Fruit fly (Drosophila melanogaster) whole organism, wandering third instar larva: Measurements from ENCODE around the gene CG34117.
A peak's percentile ranks its signal among the peaks of the same experiment; 100 is the strongest.

Source experiments
- Abd-B ChIP-seq: fragments of >200 bp; optimal IDR thresholded peaks from 2 replicates; lab custom pipeline; 2017; ENCODE audit warnings: missing biosample characterization, missing genetic modification characterization
- CG32264 ChIP-seq: fragments of 200-800 bp; sonication (Bioruptor generic); optimal IDR thresholded peaks from 2 replicates; lab custom pipeline; 2016; ENCODE audit warnings: missing biosample characterization, missing genetic modification characterization
- CG9705 ChIP-seq: fragments of 200-800 bp; sonication (Bioruptor generic); optimal IDR thresholded peaks from 2 replicates; lab custom pipeline; 2018; ENCODE audit warnings: missing biosample characterization, mild to moderate bottlenecking, missing genetic modification characterization
- CrebA ChIP-seq: fragments of 200-800 bp; sonication (Bioruptor generic); optimal IDR thresholded peaks from 2 replicates; lab custom pipeline; 2016; ENCODE audit warnings: missing biosample characterization, mild to moderate bottlenecking, missing genetic modification characterization, borderline replicate concordance
- Dfd ChIP-seq: fragments of >200 bp; optimal IDR thresholded peaks from 2 replicates; lab custom pipeline; 2017; ENCODE audit warnings: missing biosample characterization, missing genetic modification characterization
- Dif ChIP-seq: fragments of 200-275, 200-300 bp; sonication (Bioruptor generic); optimal IDR thresholded peaks from 2 replicates; lab custom pipeline; 2018; ENCODE audit warnings: missing biosample characterization, missing genetic modification characterization; ENCODE audit not compliant: partially characterized antibody
- GATAd ChIP-seq: sonication (Bioruptor generic); optimal IDR thresholded peaks from 2 replicates; lab custom pipeline; 2016; ENCODE audit warnings: missing biosample characterization, missing genetic modification characterization
- HLH106 ChIP-seq: fragments of 200-800 bp; optimal IDR thresholded peaks from 3 replicates; lab custom pipeline; 2019; ENCODE audit warnings: missing biosample characterization, mild to moderate bottlenecking, missing genetic modification characterization, moderate library complexity
- Hnf4 ChIP-seq: fragments of 200-800 bp; sonication (Bioruptor generic); optimal IDR thresholded peaks from 2 replicates; lab custom pipeline; 2016; ENCODE audit warnings: missing biosample characterization, mild to moderate bottlenecking, missing genetic modification characterization
- Hr78 ChIP-seq: fragments of >200 bp; optimal IDR thresholded peaks from 2 replicates; lab custom pipeline; 2017; ENCODE audit warnings: missing biosample characterization, missing genetic modification characterization
- Hr83 ChIP-seq: fragments of 200-300 bp; sonication (Bioruptor generic); optimal IDR thresholded peaks from 2 replicates; lab custom pipeline; 2016; ENCODE audit warnings: missing biosample characterization, mild to moderate bottlenecking, missing genetic modification characterization, moderate library complexity; ENCODE audit not compliant: poor library complexity, severe bottlenecking
- Jra ChIP-seq: sonication (Bioruptor generic); optimal IDR thresholded peaks from 2 replicates; lab custom pipeline; 2016; ENCODE audit warnings: missing biosample characterization, missing genetic modification characterization
- Mio ChIP-seq: sonication (Bioruptor generic); optimal IDR thresholded peaks from 2 replicates; lab custom pipeline; 2016; ENCODE audit warnings: missing biosample characterization, missing genetic modification characterization
- Myc ChIP-seq: fragments of >200 bp; optimal IDR thresholded peaks from 2 replicates; lab custom pipeline; 2017
- N ChIP-seq: fragments of >200 bp; optimal IDR thresholded peaks from 2 replicates; lab custom pipeline; 2018; ENCODE audit warnings: missing biosample characterization, missing external identifiers, missing genetic modification characterization
- OdsH ChIP-seq: fragments of 200-800 bp; sonication (Bioruptor generic); optimal IDR thresholded peaks from 2 replicates; lab custom pipeline; 2016; ENCODE audit warnings: missing biosample characterization, mild to moderate bottlenecking, missing genetic modification characterization
- Rel ChIP-seq, 2 experiments: fragments of 200-800 bp; sonication (Bioruptor generic) in 1 of 2; optimal IDR thresholded peaks; 2 replicates in 1 of 2; 3 replicates in 1 of 2; lab custom pipeline; 2016 to 2019; ENCODE audit warnings: mild to moderate bottlenecking in 2 of 2, missing biosample characterization in 2 of 2, missing genetic modification characterization in 2 of 2, moderate library complexity in 1 of 2
- Sp1 ChIP-seq: fragments of 200-800 bp; sonication (Bioruptor generic); optimal IDR thresholded peaks from 3 replicates; lab custom pipeline; 2019; ENCODE audit warnings: missing biosample characterization, mild to moderate bottlenecking, missing genetic modification characterization, moderate library complexity
- Vsx2 ChIP-seq: fragments of 200-300, 225-300 bp; sonication (Bioruptor generic); optimal IDR thresholded peaks from 2 replicates; lab custom pipeline; 2018; ENCODE audit warnings: missing biosample characterization, missing genetic modification characterization; ENCODE audit not compliant: partially characterized antibody
- br ChIP-seq: fragments of 200-800 bp; sonication (Bioruptor generic); optimal IDR thresholded peaks from 2 replicates; lab custom pipeline; 2016; ENCODE audit warnings: missing biosample characterization, missing genetic modification characterization
- brk ChIP-seq: fragments of 200-800 bp; sonication (Bioruptor generic); optimal IDR thresholded peaks from 2 replicates; lab custom pipeline; 2016; ENCODE audit warnings: missing biosample characterization, mild to moderate bottlenecking, missing genetic modification characterization
- dl ChIP-seq, 2 experiments: fragments of 175-275, 200-275 bp in 1 of 2; fragments of 200-275 bp in 1 of 2; sonication (Bioruptor generic); optimal IDR thresholded peaks; lab custom pipeline; 2018; ENCODE audit warnings: mild to moderate bottlenecking in 2 of 2, missing biosample characterization in 2 of 2, missing genetic modification characterization in 2 of 2, moderate library complexity in 2 of 2; ENCODE audit not compliant: partially characterized antibody in 2 of 2, insufficient read depth in 1 of 2
- dmrt93B ChIP-seq: fragments of 200-800 bp; sonication (Bioruptor generic); optimal IDR thresholded peaks from 2 replicates; lab custom pipeline; 2018; ENCODE audit warnings: missing biosample characterization, mild to moderate bottlenecking, missing genetic modification characterization
- dsf ChIP-seq: sonication (Bioruptor generic); optimal IDR thresholded peaks from 2 replicates; lab custom pipeline; 2016; ENCODE audit warnings: missing biosample characterization, missing genetic modification characterization, borderline replicate concordance
- ey ChIP-seq: fragments of 200-800 bp; sonication (Bioruptor generic); optimal IDR thresholded peaks from 2 replicates; lab custom pipeline; 2016; ENCODE audit warnings: missing biosample characterization, missing genetic modification characterization
- foxo ChIP-seq, 2 experiments: fragments of 200-800 bp; sonication (Bioruptor generic); optimal IDR thresholded peaks; 2 replicates in 1 of 2; 3 replicates in 1 of 2; lab custom pipeline; 2016 to 2017; ENCODE audit warnings: missing biosample characterization in 2 of 2, missing genetic modification characterization in 2 of 2
- fru ChIP-seq: fragments of 200-800 bp; sonication (Bioruptor generic); optimal IDR thresholded peaks from 3 replicates; lab custom pipeline; 2016; ENCODE audit warnings: missing biosample characterization, mild to moderate bottlenecking, missing genetic modification characterization
- h ChIP-seq: fragments of 200-800 bp; sonication (Bioruptor generic); optimal IDR thresholded peaks from 3 replicates; lab custom pipeline; 2016; ENCODE audit warnings: missing biosample characterization, mild to moderate bottlenecking, missing genetic modification characterization
- jim ChIP-seq: fragments of 175-275, 200-325 bp; sonication (Bioruptor generic); optimal IDR thresholded peaks from 2 replicates; lab custom pipeline; 2016; ENCODE audit warnings: missing biosample characterization, mild to moderate bottlenecking, missing genetic modification characterization
- lola ChIP-seq: fragments of >200 bp; optimal IDR thresholded peaks from 2 replicates; lab custom pipeline; 2017; ENCODE audit warnings: missing biosample characterization, missing genetic modification characterization
- pan ChIP-seq: fragments of >200 bp; optimal IDR thresholded peaks from 2 replicates; lab custom pipeline; 2017
- psq ChIP-seq: fragments of 200-800 bp; sonication (Bioruptor generic); optimal IDR thresholded peaks from 3 replicates; lab custom pipeline; 2017; ENCODE audit warnings: missing biosample characterization, mild to moderate bottlenecking, missing genetic modification characterization, moderate library complexity
- rgr ChIP-seq: fragments of 200-800 bp; sonication (Bioruptor generic); optimal IDR thresholded peaks from 3 replicates; lab custom pipeline; 2016; ENCODE audit warnings: missing biosample characterization, mild to moderate bottlenecking, missing genetic modification characterization
- sage ChIP-seq: fragments of 200-800 bp; sonication (Bioruptor generic); optimal IDR thresholded peaks from 2 replicates; lab custom pipeline; 2016; ENCODE audit warnings: missing biosample characterization, mild to moderate bottlenecking, missing genetic modification characterization
- sv ChIP-seq: fragments of 200-800 bp; sonication (Bioruptor generic); optimal IDR thresholded peaks from 3 replicates; lab custom pipeline; 2016; ENCODE audit warnings: missing biosample characterization, missing genetic modification characterization
- tai ChIP-seq: sonication (Bioruptor generic); optimal IDR thresholded peaks from 2 replicates; lab custom pipeline; 2016; ENCODE audit warnings: missing biosample characterization, missing genetic modification characterization
- usp ChIP-seq: fragments of >200 bp; optimal IDR thresholded peaks from 2 replicates; lab custom pipeline; 2017; ENCODE audit warnings: missing biosample characterization, missing genetic modification characterization
- woc ChIP-seq: sonication (Bioruptor generic); optimal IDR thresholded peaks from 2 replicates; lab custom pipeline; 2016; ENCODE audit warnings: missing biosample characterization, mild to moderate bottlenecking, missing genetic modification characterization

Gene CG34117

dm6 chr3R:9428189-9428699 lies 28.4 kb upstream of the CG34117 start:
- TF ChIP-seq dl (GFP tag; optimal IDR thresholded peaks at IDR 0.05; lab: Kevin White, UChicago; ENCODE audit: insufficient read depth in 1 of 2, partially characterized antibody in 2 of 2) = peak; percentile 98 to 99
- TF ChIP-seq br (GFP tag; lab: Kevin White, UChicago) = peak; percentile 24
- no peak for TF ChIP-seq woc
- no peak for TF ChIP-seq CG9705 (GFP tag; lab: Kevin White, UChicago)
- no peak for TF ChIP-seq sv (GFP tag; lab: Kevin White, UChicago)
- TF ChIP-seq CrebA = peak; percentile 80
- no peak for TF ChIP-seq pan (lab: Kevin White, UChicago)
- no peak for TF ChIP-seq Dfd (GFP tag; lab: Kevin White, UChicago)
- TF ChIP-seq Hr78 = no peak
- TF ChIP-seq ey = no peak
- peak; percentile 28 for TF ChIP-seq brk (GFP tag; lab: Kevin White, UChicago)
- TF ChIP-seq HLH106 (tag; lab: Kevin White, UChicago) = no peak
- TF ChIP-seq Vsx2 (GFP tag; lab: Kevin White, UChicago) = peak; percentile 96
- peak; percentile 67 for TF ChIP-seq h (GFP tag; lab: Kevin White, UChicago)
- TF ChIP-seq Jra (GFP tag; lab: Kevin White, UChicago) = no peak
- TF ChIP-seq dmrt93B (GFP tag; lab: Kevin White, UChicago) = no peak
- TF ChIP-seq GATAd = peak; percentile 2
- TF ChIP-seq usp (GFP tag; lab: Kevin White, UChicago) = no peak
- no peak for TF ChIP-seq jim (GFP tag; lab: Kevin White, UChicago)
- peak; percentile 42 for TF ChIP-seq Hnf4 (GFP tag; lab: Kevin White, UChicago)
- TF ChIP-seq Myc (lab: Kevin White, UChicago) = no peak
- TF ChIP-seq lola = no peak
- TF ChIP-seq Sp1 (GFP tag; lab: Kevin White, UChicago) = peak; percentile 21
- no peak for TF ChIP-seq sage (GFP tag; lab: Kevin White, UChicago)
- TF ChIP-seq Dif (GFP tag; lab: Kevin White, UChicago) = peak; percentile 99
- TF ChIP-seq N = no peak
- peak; percentile 44 for TF ChIP-seq rgr (GFP tag; lab: Kevin White, UChicago)
- TF ChIP-seq Hr83 (GFP tag; lab: Kevin White, UChicago) = peak; percentile 45
- TF ChIP-seq Abd-B = no peak
- no peak for TF ChIP-seq tai (GFP tag; lab: Kevin White, UChicago)
- no peak for TF ChIP-seq CG32264
- TF ChIP-seq psq (GFP tag; lab: Kevin White, UChicago) = peak; percentile 88
- TF ChIP-seq OdsH (GFP tag; lab: Kevin White, UChicago) = peak; percentile 37
- no peak for TF ChIP-seq dsf
- TF ChIP-seq Rel (GFP tag; optimal IDR thresholded peaks at IDR 0.05; lab: Kevin White, UChicago) = peak; percentile 40
- peak; percentile 18 for TF ChIP-seq Rel (tag; optimal IDR thresholded peaks at IDR 0.05; lab: Kevin White, UChicago)
- TF ChIP-seq foxo (GFP tag; optimal IDR thresholded peaks at IDR 0.05; lab: Kevin White, UChicago) = peak in 1 of 2 experiments; percentile 14
- peak; percentile 51 for TF ChIP-seq fru
- no peak for TF ChIP-seq Mio (GFP tag; lab: Kevin White, UChicago)

dm6 chr3R:9427328-9427727 lies 27.5 kb upstream of the CG34117 start:
- TF ChIP-seq Dfd (GFP tag; lab: Kevin White, UChicago) (no peak), Mio (GFP tag; lab: Kevin White, UChicago) (no peak), h (GFP tag; lab: Kevin White, UChicago) (no peak), dl (GFP tag; optimal IDR thresholded peaks at IDR 0.05; lab: Kevin White, UChicago; ENCODE audit: insufficient read depth in 1 of 2, partially characterized antibody in 2 of 2) (no peak), foxo (GFP tag; optimal IDR thresholded peaks at IDR 0.05; lab: Kevin White, UChicago) (no peak), Dif (GFP tag; lab: Kevin White, UChicago) (no peak), tai (GFP tag; lab: Kevin White, UChicago) (no peak), sv (GFP tag; lab: Kevin White, UChicago) (no peak), Hr83 (GFP tag; lab: Kevin White, UChicago) (no peak), dsf (no peak), Hnf4 (GFP tag; lab: Kevin White, UChicago) (no peak), brk (GFP tag; lab: Kevin White, UChicago) (no peak), br (GFP tag; lab: Kevin White, UChicago) (no peak), HLH106 (tag; lab: Kevin White, UChicago) (no peak), lola (no peak), Jra (GFP tag; lab: Kevin White, UChicago) (no peak), woc (no peak)
- TF ChIP-seq, all 38 proteins: peak for 0
